Worm (Caenorhabditis elegans) whole organism, dauer: ENCODE data around the gene hach-1.

Experiments
- unc-62 ChIP-seq: sonication (generic microtip); optimal IDR thresholded peaks from 2 replicates; lab custom pipeline; 2017; ENCODE audit warnings: missing biosample characterization, missing genetic modification reagents, missing genetic modification characterization

hach-1 gene

DNA sequence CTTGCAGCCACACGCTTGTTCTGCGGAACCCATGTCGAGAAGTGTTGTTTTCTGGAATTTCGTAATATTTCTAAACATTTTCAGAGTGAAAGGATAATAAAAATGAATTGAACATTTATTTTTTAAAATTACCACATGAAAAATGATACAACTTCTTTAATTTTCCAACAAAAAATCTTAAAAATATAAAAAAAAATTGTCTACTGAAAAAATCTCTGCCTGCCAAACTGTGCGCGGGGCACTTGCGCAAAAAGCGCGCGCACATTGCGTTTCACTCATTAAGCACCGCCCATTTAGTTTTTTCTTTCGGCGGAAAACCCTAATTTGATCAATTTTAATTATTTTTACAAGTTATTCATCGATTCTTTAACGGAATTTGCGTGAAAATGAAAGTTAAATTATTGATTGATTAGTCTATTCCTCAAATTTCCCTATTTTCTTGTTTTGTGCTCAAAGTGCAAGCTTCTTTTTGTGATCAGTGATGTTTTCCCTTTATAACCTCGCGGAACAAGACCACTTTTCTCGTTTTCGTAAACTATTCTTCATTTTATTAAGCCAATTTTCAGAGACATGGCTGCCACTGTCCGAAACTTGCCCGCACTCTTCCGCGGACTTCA lies at the start of gene hach-1, which contains the start of gene nmad-1:
Gene hach-1, plus strand, starts transcription at position 567 of the 617 bp plus-strand sequence.
Gene nmad-1, minus strand, starts transcription at position 51 of the 617 bp plus-strand sequence.
- TF ChIP-seq unc-62 (GFP tag; lab: Kevin White, UChicago) = no peak

DNA sequence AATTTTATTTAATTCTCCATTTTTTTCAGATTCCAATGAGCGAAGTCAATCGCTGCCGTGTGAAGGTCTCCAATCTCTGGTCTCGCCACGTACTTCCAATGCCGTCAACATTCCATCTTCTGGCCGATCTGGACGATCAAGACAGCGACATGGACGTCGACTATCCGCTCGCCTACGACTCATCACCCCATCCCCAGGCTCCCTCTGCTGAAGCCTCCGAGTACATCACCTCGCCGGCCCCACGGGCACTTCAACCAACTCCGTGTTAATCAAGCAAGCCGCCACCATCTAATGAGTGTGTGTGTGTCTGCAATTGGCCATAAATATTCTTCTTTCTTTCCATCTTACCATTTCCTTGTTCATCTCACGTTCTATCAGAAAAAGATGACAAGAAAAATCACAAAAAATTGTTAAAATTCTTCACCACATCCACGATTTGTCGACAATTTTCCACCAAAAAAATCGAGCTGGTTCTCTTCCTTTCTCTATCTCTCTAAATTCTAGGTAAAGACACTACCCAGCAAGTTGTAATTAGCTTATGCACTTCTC lies 49.7 kb upstream of the hach-1 start:
- no peak for TF ChIP-seq unc-62 (GFP tag; lab: Kevin White, UChicago)

- TF ChIP-seq unc-62 (GFP tag; lab: Kevin White, UChicago) = no peak
Observed at ce11 chrIII:5506023-5506597, 49.1 kb upstream of the hach-1 start.

- no peak for TF ChIP-seq unc-62 (GFP tag; lab: Kevin White, UChicago)
Observed at ce11 chrIII:5506936-5507335, 48.3 kb upstream of the hach-1 start.

ce11 chrIII:5508669-5509068 lies 46.6 kb upstream of the hach-1 start, which contains the start of gene D1044.7:
TSS of gene D1044.7 (minus strand) at chrIII:5508769.
- no peak for TF ChIP-seq unc-62 (GFP tag; lab: Kevin White, UChicago)

DNA sequence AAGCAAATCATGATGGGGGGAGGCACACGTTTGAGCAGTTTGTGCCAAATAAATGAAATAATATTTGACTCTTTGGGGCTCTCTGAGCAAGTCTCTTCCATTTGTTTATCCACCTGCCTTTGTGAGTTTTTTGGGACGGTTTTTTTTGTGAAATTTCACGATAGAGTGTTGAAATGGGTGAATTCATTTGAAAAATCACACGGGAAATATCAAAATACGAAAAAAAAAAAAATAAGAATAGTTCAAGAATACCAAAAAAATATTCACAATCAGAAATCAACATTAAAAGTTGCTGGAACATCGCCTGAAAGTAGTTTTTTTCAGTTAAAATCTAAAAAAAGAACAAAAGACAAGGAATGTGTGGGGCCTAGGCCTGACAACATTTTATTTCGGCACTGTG lies 42.7 kb upstream of the hach-1 start, which contains the start of gene pqn-25:
Gene pqn-25, minus strand, starts transcription at position 101 of the 400 bp plus-strand sequence.
- no peak for TF ChIP-seq unc-62 (GFP tag; lab: Kevin White, UChicago)

DNA sequence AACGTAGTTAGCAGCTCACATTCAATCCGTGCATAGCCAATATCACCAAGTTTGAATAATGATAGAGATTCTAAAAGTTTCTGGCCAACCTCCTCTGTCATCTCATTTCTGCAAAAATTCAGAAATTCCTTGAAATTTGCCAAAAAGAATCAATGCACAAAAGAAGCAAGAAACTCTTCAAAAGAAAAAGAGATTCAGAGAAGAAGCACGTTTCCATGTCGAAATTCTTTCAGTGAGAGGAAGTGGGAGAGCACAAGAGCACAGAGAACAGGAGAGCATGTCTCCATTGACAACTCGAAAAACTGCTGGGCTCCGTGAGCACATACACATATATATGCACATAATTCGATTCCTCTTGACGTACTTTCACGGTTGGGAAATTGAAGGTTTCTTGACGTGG lies 37.8 kb upstream of the hach-1 start, which contains the start of gene nekl-4:
Gene nekl-4, minus strand, starts transcription at position 101 of the 400 bp plus-strand sequence.
- TF ChIP-seq unc-62 (GFP tag; lab: Kevin White, UChicago) = no peak

DNA sequence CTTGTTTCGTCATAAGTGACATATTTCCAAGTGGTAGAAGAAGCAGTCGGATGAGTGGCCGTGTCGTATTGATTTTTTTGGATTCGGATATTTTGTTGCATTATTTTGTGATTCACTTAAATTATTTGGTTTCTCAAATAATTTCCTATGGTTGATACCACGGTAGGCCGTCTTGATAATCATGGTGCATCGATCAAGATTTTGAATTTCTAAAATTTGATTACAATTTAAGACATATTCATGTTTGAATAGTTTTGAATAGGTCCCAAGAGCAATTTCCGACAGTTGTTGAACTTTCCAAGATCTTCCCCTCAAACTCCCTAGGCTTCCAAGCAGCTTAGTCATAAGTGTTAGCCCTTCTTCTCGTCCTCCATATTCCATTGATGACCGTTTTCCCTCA lies 33.3 kb upstream of the hach-1 start, which contains the start of gene D1044.4:
Gene D1044.4, minus strand, starts transcription at position 101 of the 400 bp plus-strand sequence.
- TF ChIP-seq unc-62 (GFP tag; lab: Kevin White, UChicago) = no peak

DNA sequence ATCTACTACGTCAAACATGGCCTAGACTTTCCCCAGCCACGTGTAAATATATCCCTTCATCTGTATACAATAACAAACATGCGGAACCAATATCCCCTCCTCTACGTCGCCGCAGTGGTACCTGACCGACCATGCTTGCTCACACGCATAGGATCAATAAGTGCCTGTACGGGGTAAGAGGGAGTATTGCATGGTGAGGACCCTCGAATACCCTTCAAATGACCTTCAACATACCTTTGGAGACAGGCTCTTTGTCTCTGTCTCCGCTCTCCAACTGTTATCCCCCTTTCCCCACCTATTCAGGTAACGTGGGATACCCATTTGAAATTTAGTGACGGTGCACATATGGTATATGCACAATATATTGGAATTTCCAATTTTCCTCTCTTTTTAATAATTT lies 29.3 kb upstream of the hach-1 start, which contains the start of gene dex-1:
Gene dex-1, plus strand, starts transcription at position 132 of the 400 bp plus-strand sequence.
- TF ChIP-seq unc-62 (GFP tag; lab: Kevin White, UChicago) = no peak

ce11 chrIII:5541777-5542176 lies 13.5 kb upstream of the hach-1 start:
- TF ChIP-seq unc-62 (GFP tag; lab: Kevin White, UChicago) = no peak

DNA sequence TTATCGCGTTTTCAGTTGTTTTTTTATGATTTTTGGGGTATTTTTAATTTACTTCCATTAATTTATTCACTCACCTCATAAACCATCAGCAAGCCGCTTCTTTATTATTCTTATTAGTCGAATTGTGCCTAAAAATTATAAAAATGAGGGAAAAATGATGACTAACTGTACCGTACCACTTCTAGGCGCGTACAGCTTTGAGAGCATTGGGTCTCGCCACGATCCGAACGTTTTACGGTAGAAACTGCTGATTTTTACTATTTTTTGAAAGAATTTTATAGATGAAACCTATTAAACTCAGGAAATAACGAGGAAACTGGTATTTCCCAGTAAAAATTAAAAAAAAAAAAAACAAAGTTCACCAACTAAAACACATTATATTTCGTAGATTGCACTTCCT lies 12.2 kb upstream of the hach-1 start, which contains the start of gene D1044.6:
Gene D1044.6, minus strand, starts transcription at position 128 of the 400 bp plus-strand sequence.
- no peak for TF ChIP-seq unc-62 (GFP tag; lab: Kevin White, UChicago)

DNA sequence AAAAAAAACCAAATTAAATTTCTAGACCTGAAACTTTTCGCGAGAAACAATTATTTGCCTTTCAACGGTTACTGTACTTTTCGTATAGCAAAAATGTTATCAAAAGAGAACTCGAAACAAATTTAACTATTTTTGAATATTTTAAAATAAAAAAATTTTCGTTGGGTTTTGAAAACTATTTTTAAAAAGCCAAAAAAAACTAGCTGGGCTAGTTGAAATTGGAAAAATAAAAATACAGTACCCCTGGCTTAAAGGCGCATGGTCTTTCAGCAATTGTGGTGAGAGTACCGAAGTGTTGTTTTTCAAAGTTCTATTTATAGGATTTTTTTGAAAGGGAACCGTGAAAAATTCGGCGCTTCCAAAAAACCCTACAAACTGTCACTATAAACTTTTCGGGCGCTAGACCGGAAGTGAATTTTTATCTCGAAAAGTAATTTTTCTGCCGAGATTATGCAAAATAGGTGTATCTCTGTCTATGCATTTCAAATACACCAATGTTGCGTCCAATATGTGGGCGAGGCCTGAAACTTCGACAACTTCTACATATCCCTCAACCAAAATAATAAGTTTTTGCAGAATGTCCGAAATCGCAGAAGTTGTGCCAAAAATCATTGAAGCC lies 11.4 kb upstream of the hach-1 start, which contains the start of gene D1044.1:
Gene D1044.1, plus strand, starts transcription at position 569 of the 619 bp plus-strand sequence.
- no peak for TF ChIP-seq unc-62 (GFP tag; lab: Kevin White, UChicago)

DNA sequence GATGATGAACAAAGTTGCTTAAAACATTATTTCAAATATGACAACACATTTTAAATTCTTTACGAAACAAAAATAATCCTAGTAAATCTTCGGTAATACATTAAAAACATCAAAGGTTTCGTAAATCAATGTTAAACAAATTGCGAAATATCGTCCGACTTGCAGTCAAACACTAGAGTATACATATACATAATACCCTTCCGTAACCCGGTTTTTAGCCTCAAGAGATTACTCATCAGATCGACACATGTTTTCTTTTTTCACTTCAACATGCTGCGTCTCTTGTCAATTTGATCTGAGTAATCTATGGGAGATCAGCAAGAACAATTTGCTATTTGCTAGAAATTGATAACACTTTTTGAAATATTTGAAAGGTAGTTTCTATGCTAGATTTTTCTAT lies 8.9 kb upstream of the hach-1 start:
- TF ChIP-seq unc-62 (GFP tag; lab: Kevin White, UChicago) = no peak

- no peak for TF ChIP-seq unc-62 (GFP tag; lab: Kevin White, UChicago)
Observed at ce11 chrIII:5546730-5547129, 8.5 kb upstream of the hach-1 start, which contains the start of gene F09F7.5. TSS of gene F09F7.5 (plus strand) at chrIII:5546987.

ce11 chrIII:5550193-5550592 lies 5.1 kb upstream of the hach-1 start:
- no peak for TF ChIP-seq unc-62 (GFP tag; lab: Kevin White, UChicago)

- no peak for TF ChIP-seq unc-62 (GFP tag; lab: Kevin White, UChicago)
Observed at ce11 chrIII:5550844-5551243, 4.4 kb upstream of the hach-1 start.
